Worm (Caenorhabditis elegans): Measurements from ENCODE around the gene srw-102.
A peak's percentile ranks its signal among the peaks of the same experiment; 100 is the strongest.

The srw-102 gene

DNA sequence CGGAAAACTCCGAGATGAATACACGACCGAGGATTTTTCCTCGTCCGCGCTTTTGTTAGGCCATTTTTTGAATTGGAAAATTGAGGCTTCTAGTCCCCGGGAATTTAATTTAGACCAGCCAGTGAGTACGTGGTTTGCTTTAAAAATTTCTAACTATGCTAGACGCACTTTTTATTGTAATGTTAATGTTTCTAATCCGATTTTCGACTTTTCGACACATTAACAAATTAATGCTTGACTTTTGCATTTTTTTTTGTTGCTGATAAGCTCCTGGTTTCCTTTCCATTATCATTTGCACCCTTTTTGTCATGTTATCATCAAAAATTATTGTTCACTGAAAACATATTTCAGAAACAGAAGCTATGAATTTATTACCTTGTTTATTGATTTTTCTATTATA, 36.8 kb downstream of the srw-102 start, which contains the start of gene clec-204:
TSS of gene clec-204 (plus strand) at position 301 of the 400 bp plus-strand sequence.
- no peak for TF ChIP-seq tbx-2 (tag; optimal IDR thresholded peaks at IDR 0.05)
- peak; percentile 45 for TF ChIP-seq elt-2 (tag; optimal IDR thresholded peaks at IDR 0.05)
- no peak for TF ChIP-seq ceh-9 (tag; optimal IDR thresholded peaks at IDR 0.05)
- TF ChIP-seq fkh-10 (GFP tag; optimal IDR thresholded peaks at IDR 0.05): no peak
- TF ChIP-seq nhr-237 (tag; optimal IDR thresholded peaks at IDR 0.05): no peak
- no peak for TF ChIP-seq R02D3.7 (tag; optimal IDR thresholded peaks at IDR 0.05)
- TF ChIP-seq mml-1 (tag; optimal IDR thresholded peaks at IDR 0.05): no peak

DNA sequence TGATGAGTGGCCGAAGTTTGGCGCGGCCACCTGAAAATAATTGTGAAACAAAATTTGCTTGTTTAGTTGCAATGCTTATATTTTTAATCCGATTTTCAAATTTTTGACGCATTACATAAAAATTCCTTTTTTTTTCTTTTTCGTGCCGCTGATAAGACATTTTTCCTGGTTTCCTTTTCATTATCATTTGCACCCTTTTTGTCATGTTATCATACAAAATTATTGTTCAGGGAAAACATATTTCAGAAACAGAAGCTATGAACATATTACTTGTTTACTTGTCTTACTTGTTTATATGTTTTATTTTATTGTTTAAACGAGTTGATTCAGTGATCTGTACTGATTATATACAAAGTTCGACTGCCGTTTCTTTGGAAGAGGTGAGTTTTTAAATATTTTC, 40.7 kb downstream of the srw-102 start, which contains the start of gene clec-205:
TSS of gene clec-205 (plus strand) at position 212 of the 400 bp plus-strand sequence.
- TF ChIP-seq snpc-4 (tag; optimal IDR thresholded peaks at IDR 0.05): no peak
- TF ChIP-seq elt-2 (tag; optimal IDR thresholded peaks at IDR 0.05): peak; percentile 60
- TF ChIP-seq fkh-2 (tag; optimal IDR thresholded peaks at IDR 0.05): no peak

DNA sequence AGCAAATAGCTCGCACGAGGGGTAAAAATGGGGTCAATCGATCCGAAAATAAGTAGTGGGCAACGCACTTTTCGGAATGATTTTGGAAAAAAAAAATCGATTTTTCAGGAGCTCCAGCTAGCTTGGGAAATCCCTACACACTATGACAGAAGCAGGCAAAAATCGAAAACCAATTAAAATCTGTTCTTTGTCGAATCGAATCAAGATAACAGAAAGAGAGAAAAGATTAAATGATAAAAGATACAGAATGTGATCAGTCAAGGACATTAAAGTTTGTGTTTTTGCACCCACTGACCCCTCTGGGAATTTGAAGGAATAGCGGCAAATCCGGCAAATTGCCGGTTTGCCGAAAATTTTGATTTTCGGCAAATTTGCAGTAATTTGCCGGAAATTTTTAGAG, 47.4 kb downstream of the srw-102 start:
- TF ChIP-seq ceh-82 (tag; optimal IDR thresholded peaks at IDR 0.05) (no peak), nfya-1 (tag; optimal IDR thresholded peaks at IDR 0.05; ENCODE audit: insufficient read depth) (no peak), ZK546.5 (tag; optimal IDR thresholded peaks at IDR 0.05) (no peak), nhr-77 (tag; optimal IDR thresholded peaks at IDR 0.05) (no peak), ztf-11 (tag; optimal IDR thresholded peaks at IDR 0.05) (no peak), mml-1 (tag; optimal IDR thresholded peaks at IDR 0.05) (no peak), fos-1 (tag; optimal IDR thresholded peaks at IDR 0.05) (no peak), pqm-1 (tag; optimal IDR thresholded peaks at IDR 0.05) (no peak), nhr-43 (tag; optimal IDR thresholded peaks at IDR 0.05; ENCODE audit: poor library complexity, severe bottlenecking) (no peak), unc-39 (tag; optimal IDR thresholded peaks at IDR 0.05) (no peak), aly-2 (tag; optimal IDR thresholded peaks at IDR 0.05) (no peak), ceh-28 (tag; optimal IDR thresholded peaks at IDR 0.05) (no peak), nhr-28 (tag; optimal IDR thresholded peaks at IDR 0.05) (no peak), ceh-9 (tag; optimal IDR thresholded peaks at IDR 0.05) (no peak), elt-3 (tag; optimal IDR thresholded peaks at IDR 0.05) (no peak)

All from whole organism, L3 larva.